Worm (Caenorhabditis elegans): ENCODE measurements around the gene oac-21.

oac-21 gene

ce11 chrIV:3844584-3844983, 44.5 kb upstream of the oac-21 start:
- no peak for TF ChIP-seq unc-55 (GFP tag; optimal IDR thresholded peaks at IDR 0.05)
- no peak for TF ChIP-seq elt-2 (tag; optimal IDR thresholded peaks at IDR 0.05)
- TF ChIP-seq ceh-30 (tag; optimal IDR thresholded peaks at IDR 0.05) = no peak
- no peak for TF ChIP-seq pax-1 (tag; optimal IDR thresholded peaks at IDR 0.05)
- TF ChIP-seq ceh-31 (tag; optimal IDR thresholded peaks at IDR 0.05) = no peak
- no peak for TF ChIP-seq madf-2 (tag; optimal IDR thresholded peaks at IDR 0.05)
- no peak for TF ChIP-seq ets-4 (tag; optimal IDR thresholded peaks at IDR 0.05)
- TF ChIP-seq ahr-1 (tag; optimal IDR thresholded peaks at IDR 0.05) = no peak
- TF ChIP-seq pat-9 (tag; optimal IDR thresholded peaks at IDR 0.05) = no peak
- no peak for TF ChIP-seq hlh-30 (tag; optimal IDR thresholded peaks at IDR 0.05; ENCODE audit: insufficient read depth)
- TF ChIP-seq zip-5 (tag; optimal IDR thresholded peaks at IDR 0.05) = no peak

- no peak for TF ChIP-seq lin-11 (tag; optimal IDR thresholded peaks at IDR 0.05)
- no peak for TF ChIP-seq ceh-30 (tag; optimal IDR thresholded peaks at IDR 0.05)
- TF ChIP-seq elt-4 (tag; optimal IDR thresholded peaks at IDR 0.05) = peak; percentile 12
- TF ChIP-seq hlh-13 (GFP tag; optimal IDR thresholded peaks at IDR 0.05) = no peak
- no peak for TF ChIP-seq pax-1 (tag; optimal IDR thresholded peaks at IDR 0.05)
- TF ChIP-seq hlh-15 (tag; optimal IDR thresholded peaks at IDR 0.05) = no peak
- TF ChIP-seq gmeb-2 (tag; optimal IDR thresholded peaks at IDR 0.05) = no peak
- TF ChIP-seq ref-2 (tag; optimal IDR thresholded peaks at IDR 0.05) = no peak
- TF ChIP-seq unc-42 (tag; optimal IDR thresholded peaks at IDR 0.05) = peak; percentile 91
- no peak for TF ChIP-seq odd-2 (tag; optimal IDR thresholded peaks at IDR 0.05)
- no peak for TF ChIP-seq sox-4 (tag; optimal IDR thresholded peaks at IDR 0.05)
- no peak for TF ChIP-seq C38D4.7 (GFP tag; optimal IDR thresholded peaks at IDR 0.05)
- no peak for TF ChIP-seq elt-2 (tag; optimal IDR thresholded peaks at IDR 0.05)
- no peak for TF ChIP-seq fkh-6 (tag; optimal IDR thresholded peaks at IDR 0.05)
- no peak for TF ChIP-seq mec-3 (tag; optimal IDR thresholded peaks at IDR 0.05; ENCODE audit: borderline replicate concordance)
- no peak for TF ChIP-seq unc-55 (GFP tag; optimal IDR thresholded peaks at IDR 0.05)
- TF ChIP-seq ceh-34 (tag; optimal IDR thresholded peaks at IDR 0.05) = peak; percentile 1
- no peak for TF ChIP-seq hlh-30 (tag; optimal IDR thresholded peaks at IDR 0.05; ENCODE audit: insufficient read depth)
- TF ChIP-seq rnt-1 (tag; optimal IDR thresholded peaks at IDR 0.05) = no peak
Measured at ce11 chrIV:3847489-3847888, 41.6 kb upstream of the oac-21 start.

- TF ChIP-seq elt-2 (tag; optimal IDR thresholded peaks at IDR 0.05) = no peak
- no peak for TF ChIP-seq ceh-2 (tag; optimal IDR thresholded peaks at IDR 0.05)
- TF ChIP-seq ceh-24 (tag; optimal IDR thresholded peaks at IDR 0.05) = no peak
- TF ChIP-seq ama-1 (optimal IDR thresholded peaks at IDR 0.05) = no peak
- TF ChIP-seq madf-2 (tag; optimal IDR thresholded peaks at IDR 0.05) = no peak
- no peak for TF ChIP-seq pag-3 (tag; optimal IDR thresholded peaks at IDR 0.05; ENCODE audit: borderline replicate concordance)
- no peak for TF ChIP-seq nhr-11 (tag; optimal IDR thresholded peaks at IDR 0.05)
- TF ChIP-seq nfya-1 (tag; optimal IDR thresholded peaks at IDR 0.05) = no peak
- no peak for TF ChIP-seq hlh-13 (GFP tag; optimal IDR thresholded peaks at IDR 0.05)
- no peak for TF ChIP-seq fkh-10 (GFP tag; optimal IDR thresholded peaks at IDR 0.05)
- no peak for TF ChIP-seq ceh-45 (GFP tag; IDR thresholded peaks at IDR 0.05)
Measured at ce11 chrIV:3848985-3849384, 40.1 kb upstream of the oac-21 start.

ce11 chrIV:3853557-3853956, 35.5 kb upstream of the oac-21 start:
- TF ChIP-seq ceh-48 (tag; optimal IDR thresholded peaks at IDR 0.05) = no peak
- no peak for TF ChIP-seq pha-4 (tag; optimal IDR thresholded peaks at IDR 0.05)
- TF ChIP-seq unc-55 (GFP tag; optimal IDR thresholded peaks at IDR 0.05) = no peak
- no peak for TF ChIP-seq pax-1 (tag; optimal IDR thresholded peaks at IDR 0.05)
- TF ChIP-seq ztf-16 (tag; optimal IDR thresholded peaks at IDR 0.05) = no peak
- TF ChIP-seq nhr-232 (tag; optimal IDR thresholded peaks at IDR 0.05) = no peak
- no peak for TF ChIP-seq ets-4 (tag; optimal IDR thresholded peaks at IDR 0.05)
- TF ChIP-seq ceh-6 (GFP tag; optimal IDR thresholded peaks at IDR 0.05) = no peak
- no peak for TF ChIP-seq tbx-7 (tag; optimal IDR thresholded peaks at IDR 0.05)
- no peak for TF ChIP-seq pat-9 (tag; optimal IDR thresholded peaks at IDR 0.05)
- TF ChIP-seq ceh-18 (tag; optimal IDR thresholded peaks at IDR 0.05) = no peak
- no peak for TF ChIP-seq hlh-6 (tag; optimal IDR thresholded peaks at IDR 0.05)
